Worm (Caenorhabditis elegans): ENCODE data around the gene srh-17.

The srh-17 gene

DNA sequence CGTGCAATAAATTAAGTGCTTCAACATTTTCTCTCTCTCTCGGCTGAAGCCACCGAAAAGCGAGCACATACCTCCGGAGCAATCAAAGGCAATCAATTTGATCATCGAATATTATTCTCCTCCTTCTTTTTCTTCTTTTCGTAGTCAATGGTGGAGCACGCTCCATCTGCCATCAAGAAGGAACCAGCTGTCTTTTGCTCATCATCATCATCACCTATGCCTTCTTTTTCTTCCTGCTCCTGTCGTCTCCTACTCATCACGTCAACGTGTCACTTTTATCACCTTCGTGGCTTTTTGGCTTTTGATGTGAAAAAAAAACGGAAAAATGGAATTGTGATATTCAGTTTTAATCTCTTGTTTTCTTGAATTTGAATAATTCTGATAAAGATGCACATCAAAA, 35.4 kb upstream of the srh-17 start:
- TF ChIP-seq unc-39 (tag; optimal IDR thresholded peaks at IDR 0.05) (no peak), egl-5 (tag; optimal IDR thresholded peaks at IDR 0.05) (peak; percentile 52), skn-1 (tag; optimal IDR thresholded peaks at IDR 0.05) (no peak), nhr-23 (tag; optimal IDR thresholded peaks at IDR 0.05) (no peak), mml-1 (tag; optimal IDR thresholded peaks at IDR 0.05) (no peak)

DNA sequence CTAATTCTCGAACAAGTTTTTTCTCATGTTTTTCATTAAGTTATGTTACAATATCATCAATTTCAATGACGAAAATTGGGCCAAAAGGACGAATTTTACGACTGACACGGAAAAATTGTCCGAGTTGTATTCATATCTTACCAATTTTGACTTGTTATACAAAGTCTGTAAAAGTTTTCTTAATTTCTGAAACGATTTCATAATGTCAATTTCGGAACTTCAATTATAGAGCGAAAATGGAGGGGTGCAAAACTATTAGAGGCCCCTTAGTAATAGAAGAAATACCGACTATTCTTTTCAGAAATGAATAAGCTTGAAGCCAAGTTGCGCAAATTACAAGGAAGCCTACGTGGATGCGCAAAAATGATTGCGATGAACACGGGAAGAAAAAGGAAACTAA, 29.5 kb upstream of the srh-17 start, which contains the start of gene F43D2.3:
F43D2.3 (plus strand) TSS at position 301 of the 400 bp plus-strand sequence.
- TF ChIP-seq ceh-28 (tag; optimal IDR thresholded peaks at IDR 0.05) (no peak), daf-12 (tag; optimal IDR thresholded peaks at IDR 0.05) (no peak), zag-1 (tag; optimal IDR thresholded peaks at IDR 0.05) (no peak), egl-27 (tag; optimal IDR thresholded peaks at IDR 0.05) (no peak), elt-2 (tag; optimal IDR thresholded peaks at IDR 0.05) (no peak), elt-3 (tag; optimal IDR thresholded peaks at IDR 0.05) (no peak), tbx-2 (tag; optimal IDR thresholded peaks at IDR 0.05) (no peak), unc-62 (GFP tag; optimal IDR thresholded peaks at IDR 0.05) (no peak), lin-15B (tag; optimal IDR thresholded peaks at IDR 0.05) (no peak), nhr-23 (tag; optimal IDR thresholded peaks at IDR 0.05) (no peak), snpc-4 (tag; optimal IDR thresholded peaks at IDR 0.05) (no peak), nhr-28 (tag; optimal IDR thresholded peaks at IDR 0.05) (no peak), nhr-237 (tag; optimal IDR thresholded peaks at IDR 0.05) (no peak)

DNA sequence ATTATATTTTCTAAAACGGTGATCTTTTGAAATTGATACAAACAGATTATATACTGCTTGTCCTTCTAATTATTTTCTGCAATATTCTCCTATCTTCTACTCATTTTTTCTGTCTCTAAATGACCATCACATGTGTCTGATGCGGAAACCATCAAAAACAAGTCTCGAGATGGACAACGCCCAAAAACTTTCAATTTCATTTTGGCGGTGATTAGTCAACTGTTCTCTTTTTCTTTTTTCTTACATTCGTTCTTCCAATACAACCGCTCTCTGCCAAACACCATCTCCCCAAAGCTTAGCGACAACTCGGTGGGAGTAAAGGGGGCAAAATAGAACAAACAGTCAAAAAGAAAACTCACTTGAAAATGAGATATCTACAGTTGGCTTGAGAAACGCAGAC, 27.8 kb upstream of the srh-17 start:
- TF ChIP-seq ceh-28 (tag; optimal IDR thresholded peaks at IDR 0.05) = no peak
- peak; percentile 14 for TF ChIP-seq nhr-23 (tag; optimal IDR thresholded peaks at IDR 0.05)
- TF ChIP-seq elt-3 (tag; optimal IDR thresholded peaks at IDR 0.05) = no peak
- TF ChIP-seq sea-2 (GFP tag; optimal IDR thresholded peaks at IDR 0.05) = no peak

- TF ChIP-seq aly-2 (tag; optimal IDR thresholded peaks at IDR 0.05) (no peak), tbx-2 (tag; optimal IDR thresholded peaks at IDR 0.05) (no peak), fos-1 (tag; optimal IDR thresholded peaks at IDR 0.05) (no peak), elt-2 (tag; optimal IDR thresholded peaks at IDR 0.05) (no peak), nhr-11 (tag; optimal IDR thresholded peaks at IDR 0.05) (no peak), nhr-23 (tag; optimal IDR thresholded peaks at IDR 0.05) (no peak), ZK546.5 (tag; optimal IDR thresholded peaks at IDR 0.05) (no peak), nhr-12 (tag; optimal IDR thresholded peaks at IDR 0.05) (no peak), mml-1 (tag; optimal IDR thresholded peaks at IDR 0.05) (no peak), ama-1 (optimal IDR thresholded peaks at IDR 0.05) (no peak), nhr-43 (tag; optimal IDR thresholded peaks at IDR 0.05; ENCODE audit: poor library complexity, severe bottlenecking) (no peak), pqm-1 (tag; optimal IDR thresholded peaks at IDR 0.05) (no peak), jun-1 (tag; optimal IDR thresholded peaks at IDR 0.05) (no peak), R02D3.7 (tag; optimal IDR thresholded peaks at IDR 0.05) (no peak), nhr-77 (tag; optimal IDR thresholded peaks at IDR 0.05) (no peak), ceh-9 (tag; optimal IDR thresholded peaks at IDR 0.05) (no peak)
These were observed 26.0 kb upstream of the srh-17 start, which contains the start of gene F43D2.6 for ce11 chrV:14635119-14635518. Gene F43D2.6 (minus strand): TSS chrV:14635180.

- TF ChIP-seq elt-2 (tag; optimal IDR thresholded peaks at IDR 0.05) (no peak), lin-15B (tag; optimal IDR thresholded peaks at IDR 0.05) (no peak), hmg-11 (tag; optimal IDR thresholded peaks at IDR 0.05) (no peak), unc-39 (tag; optimal IDR thresholded peaks at IDR 0.05) (no peak)
These were observed 23.0 kb upstream of the srh-17 start for ce11 chrV:14638075-14638474.

DNA sequence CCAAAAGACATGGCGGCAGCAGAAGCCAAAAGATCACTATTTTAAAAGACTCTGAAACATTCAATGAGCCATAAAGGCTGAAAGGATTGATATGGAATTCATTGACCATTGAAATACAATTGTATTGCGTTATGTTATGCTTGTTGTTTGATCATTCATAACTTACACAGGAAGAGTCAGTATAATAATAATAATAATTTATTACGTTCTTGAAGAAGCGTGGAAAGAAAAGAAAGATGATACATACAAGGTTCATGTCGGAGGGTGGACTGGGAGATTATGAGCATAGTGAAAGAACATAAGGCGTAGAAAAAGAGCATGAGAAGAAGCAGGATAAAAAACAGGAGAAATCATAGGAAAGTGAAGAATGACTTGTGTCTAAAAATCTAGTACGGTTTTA, 21.0 kb upstream of the srh-17 start, which contains the start of gene F43D2.7:
F43D2.7 (minus strand) TSS at position 101 of the 400 bp plus-strand sequence.
- no peak for TF ChIP-seq ztf-4 (tag; optimal IDR thresholded peaks at IDR 0.05)
- no peak for TF ChIP-seq ZK546.5 (tag; optimal IDR thresholded peaks at IDR 0.05)
- TF ChIP-seq jun-1 (tag; optimal IDR thresholded peaks at IDR 0.05) = no peak
- TF ChIP-seq hmg-11 (tag; optimal IDR thresholded peaks at IDR 0.05) = no peak
- TF ChIP-seq nhr-28 (tag; optimal IDR thresholded peaks at IDR 0.05) = no peak
